Fruit fly (Drosophila melanogaster): ENCODE data around the gene CG10559.

CG10559 gene

DNA sequence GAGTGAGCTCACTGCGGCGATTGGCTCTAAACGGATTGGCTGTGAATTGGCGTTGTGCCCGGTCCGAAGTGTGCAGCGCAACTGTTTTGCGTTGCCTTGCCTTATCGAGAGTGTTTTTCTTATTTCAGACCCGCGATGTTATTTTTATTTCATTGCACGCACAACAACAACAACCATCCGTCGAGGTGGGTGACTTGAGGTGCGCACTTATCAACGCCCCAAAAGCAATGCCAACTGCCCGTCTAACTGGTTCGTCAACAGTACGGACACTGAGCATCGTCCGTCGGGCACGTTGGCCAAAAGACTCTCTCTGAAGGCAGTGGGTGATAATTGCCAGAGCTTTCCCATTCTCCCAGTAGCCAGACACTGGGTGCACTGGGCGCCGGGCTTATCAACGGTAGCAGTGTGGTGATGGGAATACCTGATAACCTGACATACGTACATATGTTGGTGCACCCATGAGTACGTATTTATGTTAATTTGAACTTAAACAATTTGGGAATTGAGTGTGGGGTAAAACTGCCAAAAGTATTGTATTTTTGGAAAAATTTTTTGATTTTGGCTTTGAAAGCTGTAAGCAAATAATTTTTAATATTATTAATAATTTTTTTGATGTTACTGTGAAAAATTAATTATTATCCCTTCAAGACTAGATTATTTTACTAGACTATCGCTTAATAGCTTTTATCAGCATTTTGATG is 20.4 kb downstream of the CG10559 start, which contains the start of gene CG31102:
TSS of gene CG31102 (minus strand) at position 275 of the 701 bp plus-strand sequence.
- TF ChIP-seq cnc (optimal IDR thresholded peaks at IDR 0.05) (no peak), toe (GFP tag; optimal IDR thresholded peaks at IDR 0.05) (peak; percentile 31), CG7101 (tag; optimal IDR thresholded peaks at IDR 0.05) (no peak), bab1 (GFP tag; optimal IDR thresholded peaks at IDR 0.05) (no peak), cic (GFP tag; optimal IDR thresholded peaks at IDR 0.05) (peak; percentile 91), CG33017 (tag; optimal IDR thresholded peaks at IDR 0.05) (peak; percentile 53), CG14711 (tag; optimal IDR thresholded peaks at IDR 0.05) (no peak), kay (GFP tag; ENCODE audit: borderline replicate concordance) (peak; percentile 75), Mnt (GFP tag; optimal IDR thresholded peaks at IDR 0.05) (peak; percentile 85), Clk (GFP tag; optimal IDR thresholded peaks at IDR 0.05) (no peak), CG12768 (GFP tag; optimal IDR thresholded peaks at IDR 0.05) (peak; percentile 52), Hr96 (GFP tag; optimal IDR thresholded peaks at IDR 0.05) (peak; percentile 73), pad (GFP tag; optimal IDR thresholded peaks at IDR 0.05) (no peak), ovo (GFP tag; optimal IDR thresholded peaks at IDR 0.05) (no peak), CG1620 (GFP tag; optimal IDR thresholded peaks at IDR 0.05) (no peak), Crg-1 (GFP tag; optimal IDR thresholded peaks at IDR 0.05) (no peak), tj (GFP tag; optimal IDR thresholded peaks at IDR 0.05) (no peak)

DNA sequence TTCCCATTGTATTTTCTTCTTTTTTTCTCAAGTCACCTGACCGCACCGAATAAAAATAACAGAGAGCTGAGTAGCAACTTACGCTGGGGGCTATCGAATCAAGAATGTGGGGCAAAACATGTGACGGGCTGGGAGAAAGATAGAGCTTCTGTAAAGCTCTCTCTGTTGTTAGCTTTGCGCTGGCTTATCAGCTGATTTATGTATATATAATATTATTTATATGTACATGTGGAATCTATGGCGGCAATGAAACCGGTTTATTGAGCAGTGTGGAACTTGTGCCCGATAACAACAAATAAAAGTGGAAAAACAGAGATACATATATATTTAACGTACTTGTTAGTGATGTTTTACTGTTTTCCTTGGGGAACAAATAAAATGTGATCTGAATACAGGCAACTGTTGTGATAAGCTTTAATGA is 23.0 kb downstream of the CG10559 start, which contains the start of gene CG31098:
TSS of gene CG31098 (minus strand) at position 114 of the 421 bp plus-strand sequence.
- TF ChIP-seq Clk (GFP tag; optimal IDR thresholded peaks at IDR 0.05): no peak
- TF ChIP-seq bab1 (GFP tag; optimal IDR thresholded peaks at IDR 0.05): peak; percentile 84
- TF ChIP-seq pad (GFP tag; optimal IDR thresholded peaks at IDR 0.05): peak; percentile 35
- peak; percentile 90 for TF ChIP-seq Mnt (GFP tag; optimal IDR thresholded peaks at IDR 0.05)
- peak; percentile 92 for TF ChIP-seq cic (GFP tag; optimal IDR thresholded peaks at IDR 0.05)
- peak; percentile 83 for TF ChIP-seq CG33017 (tag; optimal IDR thresholded peaks at IDR 0.05)
- peak; percentile 62 for TF ChIP-seq CG7045 (GFP tag; optimal IDR thresholded peaks at IDR 0.05)
- no peak for TF ChIP-seq CG5204 (GFP tag; optimal IDR thresholded peaks at IDR 0.05)
- TF ChIP-seq Crg-1 (GFP tag; optimal IDR thresholded peaks at IDR 0.05): no peak
- peak; percentile 29 for TF ChIP-seq CG14711 (tag; optimal IDR thresholded peaks at IDR 0.05)
- no peak for TF ChIP-seq CG1620 (GFP tag; optimal IDR thresholded peaks at IDR 0.05)
- TF ChIP-seq CG11617 (GFP tag; optimal IDR thresholded peaks at IDR 0.05): peak; percentile 53
- peak; percentile 60 for TF ChIP-seq CG7101 (tag; optimal IDR thresholded peaks at IDR 0.05)
- peak; percentile 80 for TF ChIP-seq CG12768 (GFP tag; optimal IDR thresholded peaks at IDR 0.05)
- no peak for TF ChIP-seq Hr96 (GFP tag; optimal IDR thresholded peaks at IDR 0.05)
- peak; percentile 18 for TF ChIP-seq tj (GFP tag; optimal IDR thresholded peaks at IDR 0.05)
- peak; percentile 41 for TF ChIP-seq ovo (GFP tag; optimal IDR thresholded peaks at IDR 0.05)
- peak; percentile 89 for TF ChIP-seq kay (GFP tag; ENCODE audit: borderline replicate concordance)
- TF ChIP-seq cnc (optimal IDR thresholded peaks at IDR 0.05): peak in 1 of 2 experiments; percentile 57
- peak; percentile 41 for TF ChIP-seq toe (GFP tag; optimal IDR thresholded peaks at IDR 0.05)

DNA sequence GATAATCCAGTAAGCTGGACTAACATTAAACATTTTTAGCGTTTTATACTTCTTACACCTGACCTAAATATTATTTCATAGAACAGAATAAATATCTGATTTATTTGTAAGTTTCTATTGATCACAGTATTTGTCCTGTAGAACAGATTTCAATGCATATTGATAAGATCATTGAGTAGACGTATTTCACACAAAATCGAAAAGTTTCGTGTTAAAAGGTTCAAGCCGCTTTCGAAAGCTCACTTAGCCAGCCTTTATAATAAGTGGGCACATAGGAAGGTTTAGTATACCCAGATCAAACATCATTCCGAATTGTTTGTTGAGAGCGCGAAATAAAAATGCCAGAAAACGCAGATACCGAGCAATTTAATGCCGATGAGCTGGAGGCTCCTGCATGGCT is 26.3 kb downstream of the CG10559 start, which contains the start of gene CG11893:
TSS of gene CG11893 (plus strand) at position 301 of the 400 bp plus-strand sequence.
- TF ChIP-seq kay (GFP tag; ENCODE audit: borderline replicate concordance) (peak; percentile 37), CG7045 (GFP tag; optimal IDR thresholded peaks at IDR 0.05) (no peak)

DNA sequence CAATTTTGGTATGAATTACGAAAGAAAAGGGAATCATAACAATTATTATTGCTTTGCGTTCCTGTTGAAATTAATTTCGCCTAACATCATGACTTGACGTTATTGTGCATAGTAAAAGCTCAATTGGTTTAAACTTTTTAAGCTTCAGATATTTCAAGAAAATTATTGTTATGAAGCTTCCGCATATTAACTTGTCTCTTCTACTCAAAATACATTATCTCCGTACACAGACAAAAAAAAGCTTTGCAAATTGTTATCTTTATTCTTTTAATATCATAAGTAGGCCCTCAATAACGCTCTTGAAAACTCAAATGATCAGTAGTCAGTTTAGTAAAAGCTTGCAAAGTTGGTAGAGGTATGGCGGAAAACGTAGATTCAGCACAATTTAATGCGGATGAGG is 28.8 kb downstream of the CG10559 start, which contains the start of gene CG13658:
TSS of gene CG13658 (plus strand) at position 347 of the 400 bp plus-strand sequence.
- TF ChIP-seq Mnt (GFP tag; optimal IDR thresholded peaks at IDR 0.05): no peak
- TF ChIP-seq cnc (optimal IDR thresholded peaks at IDR 0.05): peak in 1 of 2 experiments; percentile 81
- no peak for TF ChIP-seq CG7101 (tag; optimal IDR thresholded peaks at IDR 0.05)
- TF ChIP-seq cic (GFP tag; optimal IDR thresholded peaks at IDR 0.05): peak; percentile 59
- TF ChIP-seq bab1 (GFP tag; optimal IDR thresholded peaks at IDR 0.05): peak; percentile 14
- no peak for TF ChIP-seq tj (GFP tag; optimal IDR thresholded peaks at IDR 0.05)
- TF ChIP-seq CG12768 (GFP tag; optimal IDR thresholded peaks at IDR 0.05): peak; percentile 13
- TF ChIP-seq kay (GFP tag; ENCODE audit: borderline replicate concordance): peak; percentile 90

DNA sequence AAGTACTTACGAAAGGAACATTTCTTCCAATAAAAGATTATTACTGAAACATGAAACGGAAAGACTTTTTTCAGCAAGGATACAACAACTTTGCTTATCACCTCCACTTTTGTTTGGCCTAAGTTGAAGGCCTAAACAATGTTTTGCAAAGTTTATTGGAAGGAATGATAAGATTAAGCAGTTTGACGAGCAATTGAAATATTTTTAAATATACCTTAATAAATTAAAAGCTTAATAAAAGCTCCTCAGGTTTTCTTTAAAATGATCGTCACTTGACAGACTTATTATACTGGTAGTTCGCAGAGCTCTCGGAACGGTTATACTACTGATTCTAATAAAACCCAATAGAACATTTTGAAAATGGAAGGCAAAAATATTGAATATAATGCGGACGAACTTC is 30.7 kb downstream of the CG10559 start, which contains the start of gene CG31104:
TSS of gene CG31104 (plus strand) at position 301 of the 400 bp plus-strand sequence.
- TF ChIP-seq kay (GFP tag; ENCODE audit: borderline replicate concordance) (peak; percentile 87), cic (GFP tag; optimal IDR thresholded peaks at IDR 0.05) (no peak)

DNA sequence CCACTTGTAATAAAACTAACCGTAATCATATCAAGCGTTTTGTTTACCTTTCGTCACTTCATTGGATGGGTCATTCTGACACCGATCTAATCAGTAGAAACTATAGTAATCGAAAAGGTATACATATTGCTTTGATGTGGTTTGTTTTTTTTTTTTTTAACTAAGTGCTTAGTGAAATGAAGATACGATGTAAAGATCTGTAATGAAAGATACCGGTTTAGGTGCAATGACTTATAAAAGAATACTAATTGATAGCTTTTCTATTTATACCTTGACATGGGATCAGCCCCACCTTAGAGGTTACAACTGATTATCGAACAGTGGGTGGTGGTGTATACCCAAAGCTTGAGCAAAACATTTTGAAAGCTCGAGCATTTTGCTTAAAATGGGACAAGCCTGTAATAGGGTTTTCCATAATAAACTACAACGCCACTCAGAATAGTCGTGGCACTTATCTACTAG is 32.7 kb downstream of the CG10559 start, which contains the start of gene CG31300:
TSS of gene CG31300 (plus strand) at position 412 of the 462 bp plus-strand sequence.
- no peak for TF ChIP-seq CG1620 (GFP tag; optimal IDR thresholded peaks at IDR 0.05)
- no peak for TF ChIP-seq CG5204 (GFP tag; optimal IDR thresholded peaks at IDR 0.05)
- TF ChIP-seq Clk (GFP tag; optimal IDR thresholded peaks at IDR 0.05): no peak
- no peak for TF ChIP-seq ovo (GFP tag; optimal IDR thresholded peaks at IDR 0.05)
- peak; percentile 65 for TF ChIP-seq cic (GFP tag; optimal IDR thresholded peaks at IDR 0.05)
- TF ChIP-seq CG33017 (tag; optimal IDR thresholded peaks at IDR 0.05): no peak
- peak; percentile 3 for TF ChIP-seq CG12768 (GFP tag; optimal IDR thresholded peaks at IDR 0.05)
- TF ChIP-seq Crg-1 (GFP tag; optimal IDR thresholded peaks at IDR 0.05): no peak
- TF ChIP-seq CG14711 (tag; optimal IDR thresholded peaks at IDR 0.05): peak; percentile 33
- peak; percentile 14 for TF ChIP-seq CG7101 (tag; optimal IDR thresholded peaks at IDR 0.05)
- no peak for TF ChIP-seq toe (GFP tag; optimal IDR thresholded peaks at IDR 0.05)
- TF ChIP-seq tj (GFP tag; optimal IDR thresholded peaks at IDR 0.05): no peak
- TF ChIP-seq Hr96 (GFP tag; optimal IDR thresholded peaks at IDR 0.05): no peak
- no peak for TF ChIP-seq kay (GFP tag; ENCODE audit: borderline replicate concordance)
- TF ChIP-seq CG7045 (GFP tag; optimal IDR thresholded peaks at IDR 0.05): no peak
- no peak for TF ChIP-seq pad (GFP tag; optimal IDR thresholded peaks at IDR 0.05)
- TF ChIP-seq CG11617 (GFP tag; optimal IDR thresholded peaks at IDR 0.05): no peak
- no peak for TF ChIP-seq bab1 (GFP tag; optimal IDR thresholded peaks at IDR 0.05)
- no peak for TF ChIP-seq Mnt (GFP tag; optimal IDR thresholded peaks at IDR 0.05)

Measured in whole organism, adult.